In the genomic region with DNA sequence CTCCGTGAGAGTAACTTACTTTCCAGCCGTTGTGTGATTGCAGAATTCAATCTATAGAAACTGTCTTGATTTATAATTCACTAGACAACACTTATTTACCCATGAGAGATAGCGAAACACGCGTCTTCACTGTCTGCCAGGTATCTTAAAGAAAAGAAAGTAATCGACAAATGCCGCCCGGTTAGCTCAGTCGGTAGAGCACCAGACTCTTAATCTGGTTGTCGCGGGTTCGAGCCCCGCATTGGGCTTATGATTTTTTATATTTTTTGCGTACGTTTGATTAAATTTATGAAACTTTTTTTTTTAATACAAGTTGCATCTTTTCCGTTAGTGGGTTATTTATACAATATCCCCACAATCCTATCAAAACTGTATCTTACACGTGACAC, we compare ENCODE assay signal across 3 worm cellular contexts.
TF ChIP-seq lines count a peak whose summit lies in the region.

No protein-coding gene starts in this region.

TF ChIP-seq in whole organism, L1 larva, 84 proteins besides CTCF, POLR2A, EP300 and RAD21 (continued from another document):
- peak in 1 of 2 experiments; percentile 23 for TF ChIP-seq lin-35 (GFP tag; optimal IDR thresholded peaks at IDR 0.05; lab: Kevin White, UChicago)
- TF ChIP-seq nhr-20 (tag; optimal IDR thresholded peaks at IDR 0.05; lab: Kevin White, UChicago), result peak; percentile 43
- no peak for TF ChIP-seq ztf-11 (tag; optimal IDR thresholded peaks at IDR 0.05; lab: Kevin White, UChicago)
- TF ChIP-seq lin-39 (tag; optimal IDR thresholded peaks at IDR 0.05; lab: Kevin White, UChicago), result no peak
- TF ChIP-seq lin-13 (GFP tag; optimal IDR thresholded peaks at IDR 0.05; lab: Kevin White, UChicago), result no peak
- no peak for TF ChIP-seq fkh-4 (tag; optimal IDR thresholded peaks at IDR 0.05; lab: Kevin White, UChicago; ENCODE audit: borderline replicate concordance)
- TF ChIP-seq tlp-1 (tag; optimal IDR thresholded peaks at IDR 0.05; lab: Kevin White, UChicago), result no peak
- TF ChIP-seq nhr-90 (tag; optimal IDR thresholded peaks at IDR 0.05; lab: Kevin White, UChicago; ENCODE audit: poor library complexity), result peak; percentile 50

TF ChIP-seq in whole organism, L4 larva, 104 proteins besides CTCF, POLR2A, EP300 and RAD21 (continued from another document):
- TF ChIP-seq dve-1 (tag; optimal IDR thresholded peaks at IDR 0.05; lab: Kevin White, UChicago; ENCODE audit: insufficient read depth), result peak; percentile 38
- peak; percentile 53 for TF ChIP-seq duxl-1 (tag; optimal IDR thresholded peaks at IDR 0.05; lab: Kevin White, UChicago; ENCODE audit: poor library complexity)
- peak; percentile 73 for TF ChIP-seq vab-7 (GFP tag; IDR thresholded peaks at IDR 0.05; lab: Robert Waterston, UW)
- no peak for TF ChIP-seq mep-1 (tag; optimal IDR thresholded peaks at IDR 0.05; lab: Kevin White, UChicago)
- 0 out of 2 replicates have a peak, but pooled peaks have one; percentile 14 for TF ChIP-seq lin-1 (GFP tag; IDR thresholded peaks at IDR 0.05; lab: Robert Waterston, UW)
- TF ChIP-seq lim-7 (GFP tag; IDR thresholded peaks at IDR 0.05; lab: Robert Waterston, UW), result peak; percentile 84
- TF ChIP-seq madf-9 (GFP tag; conservative IDR thresholded peaks at IDR 0.05; lab: Robert Waterston, UW), result peak; percentile 82
- TF ChIP-seq ceh-44 (GFP tag; IDR thresholded peaks at IDR 0.05; lab: Robert Waterston, UW), result 0 out of 2 replicates have a peak, but pooled peaks have one; percentile 48
- no peak for TF ChIP-seq daf-16 (GFP tag; optimal IDR thresholded peaks at IDR 0.05; lab: Kevin White, UChicago)
- peak; percentile 62 for TF ChIP-seq daf-16 (tag; optimal IDR thresholded peaks at IDR 0.05; lab: Kevin White, UChicago)
- TF ChIP-seq F26F4.8 (GFP tag; conservative IDR thresholded peaks at IDR 0.05; lab: Robert Waterston, UW), result peak; percentile 68; the same call in 1 of the 2 replicates
- no peak for TF ChIP-seq ceh-28 (tag; optimal IDR thresholded peaks at IDR 0.05; lab: Kevin White, UChicago)
- TF ChIP-seq dmd-8 (GFP tag; IDR thresholded peaks at IDR 0.05; lab: Robert Waterston, UW), result peak; percentile 77; the same call in 1 of the 2 replicates

TF ChIP-seq in whole organism, young adult, 124 proteins besides CTCF, POLR2A, EP300 and RAD21 (continued from another document):
- peak; percentile 65 for TF ChIP-seq B0261.1 (tag; optimal IDR thresholded peaks at IDR 0.05; lab: Kevin White, UChicago)
- TF ChIP-seq nhr-27 (tag; optimal IDR thresholded peaks at IDR 0.05; lab: Kevin White, UChicago), result no peak
- TF ChIP-seq rcor-1 (GFP tag; IDR thresholded peaks at IDR 0.05; lab: Robert Waterston, UW), result 0 out of 2 replicates have a peak, but pooled peaks have one; percentile 31
- TF ChIP-seq die-1 (tag; optimal IDR thresholded peaks at IDR 0.05; lab: Kevin White, UChicago), result peak; percentile 81
- peak; percentile 76; the same call in 1 of the 2 replicates for TF ChIP-seq ztf-25 (GFP tag; IDR thresholded peaks at IDR 0.05; lab: Robert Waterston, UW)
- TF ChIP-seq nfyb-1 (GFP tag; IDR thresholded peaks at IDR 0.05; lab: Robert Waterston, UW), result no peak
- peak in 1 of 2 experiments; percentile 25 for TF ChIP-seq rec-8 (tag; optimal IDR thresholded peaks at IDR 0.05; lab: Kevin White, UChicago)
- no peak for TF ChIP-seq hlh-12 (tag; optimal IDR thresholded peaks at IDR 0.05; lab: Kevin White, UChicago)
- peak; percentile 2 for TF ChIP-seq ceh-27 (GFP tag; optimal IDR thresholded peaks at IDR 0.05; lab: Kevin White, UChicago)
- TF ChIP-seq xnd-1 (tag; optimal IDR thresholded peaks at IDR 0.05; lab: Kevin White, UChicago), result no peak
- peak; percentile 32; the same call in 1 of the 2 replicates for TF ChIP-seq hsf-1 (GFP tag; IDR thresholded peaks at IDR 0.05; lab: Robert Waterston, UW)
- TF ChIP-seq sdz-38 (tag; optimal IDR thresholded peaks at IDR 0.05; lab: Kevin White, UChicago), result no peak
- no peak for TF ChIP-seq nfya-1 (tag; optimal IDR thresholded peaks at IDR 0.05; lab: Kevin White, UChicago; ENCODE audit: borderline replicate concordance, insufficient read depth)
- TF ChIP-seq athp-1 (tag; optimal IDR thresholded peaks at IDR 0.05; lab: Kevin White, UChicago), result peak; percentile 9
- peak; percentile 74 for TF ChIP-seq him-1 (tag; optimal IDR thresholded peaks at IDR 0.05; lab: Kevin White, UChicago)
- peak; percentile 65; the same call in 1 of the 2 replicates for TF ChIP-seq ceh-40 (GFP tag; IDR thresholded peaks at IDR 0.05; lab: Robert Waterston, UW)
- TF ChIP-seq egrh-3 (GFP tag; IDR thresholded peaks at IDR 0.05; lab: Robert Waterston, UW), result 0 out of 2 replicates have a peak, but pooled peaks have one; percentile 18
